Fruit fly (Drosophila melanogaster) whole organism, embryonic: ENCODE data around the gene miple1.
A peak's percentile ranks its signal among the peaks of the same experiment; 100 is the strongest.

ENCODE experiments used
- Atf6 ChIP-seq: fragments of 200-800 bp; sonication (Bioruptor generic); IDR thresholded peaks from 2 replicates; pipeline ENCODE4 v1.3.6; 2022; ENCODE audit warnings: missing biosample characterization, missing genetic modification characterization
- CG11085 ChIP-seq: fragments of 200-800 bp; sonication (Bioruptor generic); IDR thresholded peaks from 2 replicates; pipeline ENCODE4 v1.3.6; 2022; ENCODE audit warnings: missing biosample characterization, missing genetic modification characterization
- CG11504 ChIP-seq: fragments of 200-800 bp; sonication (Bioruptor generic); optimal IDR thresholded peaks from 3 replicates; lab custom pipeline; 2019; ENCODE audit warnings: missing biosample characterization, mild to moderate bottlenecking, missing genetic modification characterization, moderate library complexity
- CG12104 ChIP-seq: fragments of 200-800 bp; sonication (Bioruptor generic); optimal IDR thresholded peaks from 3 replicates; lab custom pipeline; 2016; ENCODE audit warnings: missing biosample characterization, missing genetic modification characterization
- CG12219 ChIP-seq: fragments of 200-800 bp; sonication (Bioruptor generic); optimal IDR thresholded peaks from 3 replicates; lab custom pipeline; 2018; ENCODE audit warnings: missing biosample characterization, mild to moderate bottlenecking, missing genetic modification characterization
- CG12299 ChIP-seq: fragments of 200-800 bp; sonication (Bioruptor generic); optimal IDR thresholded peaks from 2 replicates; lab custom pipeline; 2018; ENCODE audit warnings: missing biosample characterization, mild to moderate bottlenecking, missing genetic modification characterization
- CG13894 ChIP-seq: fragments of 200-800 bp; sonication (Bioruptor generic); optimal IDR thresholded peaks from 3 replicates; lab custom pipeline; 2018; ENCODE audit warnings: missing biosample characterization, mild to moderate bottlenecking, missing genetic modification characterization, moderate library complexity
- CG14014 ChIP-seq: fragments of 200-800 bp; sonication (Bioruptor generic); IDR thresholded peaks from 2 replicates; pipeline ENCODE4 v1.3.6; 2022; ENCODE audit warnings: missing biosample characterization, missing genetic modification characterization
- CG1602 ChIP-seq: fragments of 200-800 bp; sonication (Bioruptor generic); optimal IDR thresholded peaks from 3 replicates; lab custom pipeline; 2016; ENCODE audit warnings: missing biosample characterization, missing genetic modification characterization
- CG17186 ChIP-seq: fragments of 200-800 bp; sonication (Bioruptor generic); optimal IDR thresholded peaks from 3 replicates; lab custom pipeline; 2017; ENCODE audit warnings: missing biosample characterization, missing genetic modification reagents, missing genetic modification characterization
- CG17802 ChIP-seq: fragments of 200-800 bp; sonication (Bioruptor generic); optimal IDR thresholded peaks from 2 replicates; lab custom pipeline; 2018; ENCODE audit warnings: missing biosample characterization, mild to moderate bottlenecking, missing genetic modification characterization, moderate library complexity
- CG17912 ChIP-seq: fragments of 200-800 bp; sonication (Bioruptor generic); optimal IDR thresholded peaks from 2 replicates; lab custom pipeline; 2018; ENCODE audit warnings: missing biosample characterization, mild to moderate bottlenecking, missing genetic modification characterization
- CG32532 ChIP-seq: fragments of 200-800 bp; sonication (Bioruptor generic); IDR thresholded peaks from 2 replicates; pipeline ENCODE4 v1.3.6; 2022; ENCODE audit warnings: missing biosample characterization, missing genetic modification characterization
- CG3995 ChIP-seq: fragments of 200-800 bp; sonication (Bioruptor generic); optimal IDR thresholded peaks from 3 replicates; lab custom pipeline; 2016; ENCODE audit warnings: missing biosample characterization, missing genetic modification characterization
- CG4730 ChIP-seq: fragments of 200-800 bp; sonication (Bioruptor generic); IDR thresholded peaks from 2 replicates; pipeline ENCODE4 v1.3.6; 2022; ENCODE audit warnings: missing biosample characterization, missing genetic modification characterization
- CG5180 ChIP-seq: fragments of 200-800 bp; sonication (Bioruptor generic); optimal IDR thresholded peaks from 3 replicates; lab custom pipeline; 2017; ENCODE audit warnings: missing biosample characterization, missing genetic modification characterization, mild to moderate bottlenecking, moderate library complexity, missing genetic modification reagents
- CG6791 ChIP-seq: fragments of 200-800 bp; sonication (Bioruptor generic); IDR thresholded peaks from 3 replicates; pipeline ENCODE4 v1.3.6; 2022; ENCODE audit warnings: missing biosample characterization, missing genetic modification characterization; ENCODE audit not compliant: partially characterized antibody
- CG7786 ChIP-seq: fragments of 200-800 bp; sonication (Bioruptor generic); optimal IDR thresholded peaks from 2 replicates; lab custom pipeline; 2016; ENCODE audit warnings: missing biosample characterization, missing genetic modification characterization
- CG9817 ChIP-seq: fragments of 200-800 bp; sonication (Bioruptor generic); optimal IDR thresholded peaks from 2 replicates; lab custom pipeline; 2018; ENCODE audit warnings: missing biosample characterization, mild to moderate bottlenecking, missing genetic modification characterization, moderate library complexity
- Doc3 ChIP-seq: fragments of 200-800 bp; sonication (Bioruptor generic); IDR thresholded peaks from 3 replicates; pipeline ENCODE4 v1.3.6; 2022; ENCODE audit warnings: missing biosample characterization, missing genetic modification characterization; ENCODE audit not compliant: partially characterized antibody
- Elba2 ChIP-seq: fragments of 200-800 bp; sonication (Bioruptor generic); optimal IDR thresholded peaks from 3 replicates; lab custom pipeline; 2016; ENCODE audit warnings: missing biosample characterization, missing genetic modification characterization
- H15 ChIP-seq: fragments of 200-800 bp; sonication (Bioruptor generic); IDR thresholded peaks from 3 replicates; pipeline ENCODE4 v1.3.6; 2022; ENCODE audit warnings: missing biosample characterization, missing genetic modification characterization
- NFAT ChIP-seq: fragments of 200-800 bp; sonication (Bioruptor generic); IDR thresholded peaks from 2 replicates; pipeline ENCODE4 v1.3.6; 2022; ENCODE audit warnings: missing biosample characterization, missing genetic modification characterization
- Nf-YB ChIP-seq: fragments of 200-800 bp; sonication (Bioruptor generic); optimal IDR thresholded peaks from 3 replicates; lab custom pipeline; 2019; ENCODE audit warnings: missing biosample characterization, mild to moderate bottlenecking, missing genetic modification characterization, moderate library complexity
- Pdp1 ChIP-seq, 2 experiments: fragments of 200-800 bp; sonication (Bioruptor generic); optimal IDR thresholded peaks; 3 replicates each; lab custom pipeline; 2016; ENCODE audit warnings: missing biosample characterization in 2 of 2, missing genetic modification characterization in 2 of 2, mild to moderate bottlenecking in 1 of 2, moderate library complexity in 1 of 2
- Rfx ChIP-seq: fragments of 200-800 bp; sonication (Bioruptor generic); IDR thresholded peaks from 2 replicates; pipeline ENCODE4 v1.3.6; 2022; ENCODE audit warnings: missing biosample characterization, missing genetic modification characterization
- Scr ChIP-seq: fragments of 200-800 bp; sonication (Bioruptor generic); IDR thresholded peaks from 2 replicates; pipeline ENCODE4 v1.3.6; 2022; ENCODE audit warnings: missing biosample characterization, missing genetic modification characterization; ENCODE audit not compliant: partially characterized antibody
- Sry-δ ChIP-seq: fragments of 200-800 bp; sonication (Bioruptor generic); optimal IDR thresholded peaks from 2 replicates; lab custom pipeline; 2016; ENCODE audit warnings: missing biosample characterization, missing genetic modification characterization
- abd-A ChIP-seq: fragments of 200-800 bp; sonication (Bioruptor generic); optimal IDR thresholded peaks from 3 replicates; lab custom pipeline; 2019; ENCODE audit warnings: missing biosample characterization, mild to moderate bottlenecking, missing genetic modification characterization, moderate library complexity
- ara ChIP-seq: fragments of 200-800 bp; sonication (Bioruptor generic); IDR thresholded peaks from 2 replicates; pipeline ENCODE4 v1.3.6; 2022; ENCODE audit warnings: missing biosample characterization, missing genetic modification characterization
- bcd ChIP-seq: fragments of 200-800 bp; sonication (Bioruptor generic); optimal IDR thresholded peaks from 2 replicates; lab custom pipeline; 2017; ENCODE audit warnings: missing biosample characterization, mild to moderate bottlenecking, missing genetic modification characterization
- cas ChIP-seq: fragments of 200-800 bp; sonication (Bioruptor generic); IDR thresholded peaks from 2 replicates; pipeline ENCODE4 v1.3.6; 2022; ENCODE audit warnings: missing biosample characterization, missing genetic modification characterization
- cato ChIP-seq: fragments of 200-800 bp; sonication (Bioruptor generic); optimal IDR thresholded peaks from 2 replicates; lab custom pipeline; 2016; ENCODE audit warnings: missing biosample characterization, missing genetic modification characterization, borderline replicate concordance
- chif ChIP-seq, 2 experiments: fragments of 200-800 bp; sonication (Bioruptor generic); optimal IDR thresholded peaks; 3 replicates each; lab custom pipeline; 2016; ENCODE audit warnings: missing biosample characterization in 2 of 2, missing genetic modification characterization in 2 of 2
- ci ChIP-seq: fragments of 200-800 bp; sonication (Bioruptor generic); IDR thresholded peaks from 3 replicates; pipeline ENCODE4 v1.3.6; 2022; ENCODE audit warnings: missing biosample characterization, missing genetic modification characterization
- crc ChIP-seq: fragments of 200-800 bp; sonication (Bioruptor generic); optimal IDR thresholded peaks from 2 replicates; lab custom pipeline; 2016; ENCODE audit warnings: missing biosample characterization, missing genetic modification characterization
- exex ChIP-seq: fragments of 200-800 bp; sonication (Bioruptor generic); optimal IDR thresholded peaks from 4 replicates; lab custom pipeline; 2018; ENCODE audit warnings: missing biosample characterization, mild to moderate bottlenecking, missing genetic modification characterization, moderate library complexity
- fd64A ChIP-seq: fragments of 200-800 bp; sonication (Bioruptor generic); optimal IDR thresholded peaks from 3 replicates; lab custom pipeline; 2018; ENCODE audit warnings: missing biosample characterization, mild to moderate bottlenecking, missing genetic modification characterization
- gem ChIP-seq: fragments of 200-800 bp; sonication (Bioruptor generic); optimal IDR thresholded peaks from 2 replicates; lab custom pipeline; 2019; ENCODE audit warnings: missing biosample characterization, mild to moderate bottlenecking, missing genetic modification characterization, moderate library complexity
- ham ChIP-seq: fragments of 200-800 bp; sonication (Bioruptor generic); IDR thresholded peaks from 2 replicates; pipeline ENCODE4 v1.3.6; 2022; ENCODE audit warnings: missing biosample characterization, missing genetic modification characterization
- jing ChIP-seq: fragments of 200-800 bp; sonication (Bioruptor generic); optimal IDR thresholded peaks from 2 replicates; lab custom pipeline; 2018; ENCODE audit warnings: missing biosample characterization, mild to moderate bottlenecking, missing genetic modification characterization
- lab ChIP-seq: fragments of 200-800 bp; sonication (Bioruptor generic); optimal IDR thresholded peaks from 3 replicates; lab custom pipeline; 2017; ENCODE audit warnings: missing biosample characterization, missing genetic modification characterization, mild to moderate bottlenecking, moderate library complexity, missing genetic modification reagents
- lola ChIP-seq, 3 experiments: fragments of >200 bp in 2 of 3; fragments of 200-800 bp in 1 of 3; sonication (Bioruptor generic) in 1 of 3; optimal IDR thresholded peaks; 2 replicates each; lab custom pipeline; 2017 to 2019; ENCODE audit warnings: missing biosample characterization in 3 of 3, missing genetic modification characterization in 3 of 3, mild to moderate bottlenecking in 1 of 3, moderate library complexity in 1 of 3
- pnt ChIP-seq: fragments of 200-800 bp; sonication (Bioruptor generic); optimal IDR thresholded peaks from 3 replicates; lab custom pipeline; 2016; ENCODE audit warnings: missing biosample characterization, missing genetic modification characterization
- seq ChIP-seq: fragments of 200-800 bp; sonication (Bioruptor generic); IDR thresholded peaks from 2 replicates; pipeline ENCODE4 v1.3.6; 2022; ENCODE audit warnings: missing biosample characterization, missing genetic modification characterization
- so ChIP-seq: fragments of 200-800 bp; sonication (Bioruptor generic); IDR thresholded peaks from 3 replicates; pipeline ENCODE4 v1.3.6; 2022; ENCODE audit warnings: missing biosample characterization, missing genetic modification characterization
- sug ChIP-seq: fragments of 200-800 bp; optimal IDR thresholded peaks from 2 replicates; lab custom pipeline; 2019; ENCODE audit warnings: missing biosample characterization, mild to moderate bottlenecking, missing genetic modification characterization, moderate library complexity
- toy ChIP-seq: fragments of 200-800 bp; sonication (Bioruptor generic); IDR thresholded peaks from 2 replicates; pipeline ENCODE4 v1.3.6; 2022; ENCODE audit warnings: missing biosample characterization, missing genetic modification characterization

Gene miple1

DNA sequence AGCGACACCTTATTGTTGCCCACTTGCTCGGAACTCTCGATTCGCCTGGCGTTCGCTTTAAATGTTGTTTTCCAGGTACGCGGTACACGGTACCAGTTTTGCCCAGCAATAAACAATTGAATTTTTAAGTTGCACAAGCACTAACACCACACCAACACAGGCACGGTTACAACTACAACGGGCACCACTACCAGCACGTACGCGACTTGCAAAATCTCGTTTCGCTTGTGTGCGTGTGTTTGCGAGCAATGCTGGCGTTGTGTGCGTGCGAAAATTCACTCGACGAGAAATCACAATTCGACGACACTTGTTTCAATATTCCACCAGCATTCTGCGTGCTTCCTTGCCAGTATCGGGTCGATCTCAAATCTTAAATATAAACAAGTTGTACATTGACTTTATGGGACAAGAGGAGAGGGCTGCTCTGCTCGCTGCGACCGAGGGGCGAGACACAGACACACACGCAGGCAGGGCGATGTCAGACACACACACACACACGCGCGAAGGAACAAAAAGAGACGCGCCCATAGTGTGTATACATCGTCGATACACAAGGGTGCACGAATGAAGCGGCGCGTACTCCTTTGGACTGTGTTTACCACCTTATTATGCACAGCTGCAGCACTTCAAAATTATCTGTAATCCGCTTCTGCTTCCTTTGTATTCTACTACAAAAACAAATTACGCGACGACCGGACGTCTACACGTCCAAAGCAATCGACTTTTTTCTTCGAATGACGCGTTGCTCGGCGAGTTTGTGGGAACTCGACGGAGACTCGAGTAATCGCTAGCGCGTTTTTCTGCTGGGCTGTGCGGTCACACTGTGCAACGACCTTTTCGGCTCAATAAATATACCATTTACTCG lies 52.3 kb downstream of the miple1 start, which contains the start of gene fwd (continued):
- TF ChIP-seq Pdp1 (GFP tag; optimal IDR thresholded peaks at IDR 0.05; lab: Kevin White, UChicago), result peak in 1 of 2 experiments; percentile 82
- TF ChIP-seq so (GFP tag; lab: Robert Waterston, UW), result no peak
- TF ChIP-seq abd-A (tag; lab: Kevin White, UChicago), result no peak
- no peak for TF ChIP-seq pnt
- TF ChIP-seq CG32532, result peak; percentile 36; the same call in 1 of the 2 replicates
- peak; percentile 15 for TF ChIP-seq CG12219 (GFP tag; lab: Kevin White, UChicago)
- TF ChIP-seq Atf6 (GFP tag; lab: Robert Waterston, UW), result peak; percentile 50
- TF ChIP-seq CG12299 (tag; lab: Kevin White, UChicago), result no peak
- TF ChIP-seq CG4730 (GFP tag; lab: Robert Waterston, UW), result no peak
- TF ChIP-seq CG9817 (tag; lab: Kevin White, UChicago), result no peak
- TF ChIP-seq CG14014 (GFP tag; lab: Robert Waterston, UW), result no peak
- TF ChIP-seq bcd, result no peak
- no peak for TF ChIP-seq crc (GFP tag; lab: Kevin White, UChicago)
- TF ChIP-seq lola (GFP tag; optimal IDR thresholded peaks at IDR 0.05; lab: Kevin White, UChicago), result no peak
- TF ChIP-seq sug (tag; lab: Kevin White, UChicago), result peak; percentile 45
- no peak for TF ChIP-seq cas (GFP tag; lab: Robert Waterston, UW)
- peak; percentile 54; the same call in 1 of the 3 replicates for TF ChIP-seq CG6791 (GFP tag; lab: Robert Waterston, UW)
- peak; percentile 72; the same call in 1 of the 3 replicates for TF ChIP-seq ci (GFP tag; lab: Robert Waterston, UW)
- TF ChIP-seq CG11085 (GFP tag; lab: Robert Waterston, UW), result no peak
- no peak for TF ChIP-seq H15 (GFP tag; lab: Robert Waterston, UW)
- TF ChIP-seq ara, result peak; percentile 36; the same call in 1 of the 2 replicates
- no peak for TF ChIP-seq Doc3
- peak; percentile 53 for TF ChIP-seq Sry-δ (GFP tag; lab: Kevin White, UChicago)
- no peak for TF ChIP-seq toy
- TF ChIP-seq exex (tag; lab: Kevin White, UChicago), result no peak
- no peak for TF ChIP-seq cato (GFP tag; lab: Kevin White, UChicago)
- TF ChIP-seq NFAT, result 0 out of 2 replicates have a peak, but pooled peaks have one; percentile 13
- no peak for TF ChIP-seq chif (GFP tag; optimal IDR thresholded peaks at IDR 0.05; lab: Kevin White, UChicago)
- no peak for TF ChIP-seq CG12104 (GFP tag; lab: Kevin White, UChicago)
- TF ChIP-seq CG13894, result peak; percentile 49
- TF ChIP-seq CG1602 (GFP tag; lab: Kevin White, UChicago), result no peak
- TF ChIP-seq CG7786 (GFP tag; lab: Kevin White, UChicago), result peak; percentile 1
- TF ChIP-seq CG3995 (GFP tag; lab: Kevin White, UChicago), result peak; percentile 30
- peak; percentile 34; the same call in 1 of the 2 replicates for TF ChIP-seq Rfx (GFP tag; lab: Robert Waterston, UW)
- TF ChIP-seq CG5180 (GFP tag; lab: Kevin White, UChicago), result no peak
- TF ChIP-seq CG17912, result peak; percentile 6
- TF ChIP-seq CG11504 (tag; lab: Kevin White, UChicago), result no peak
- TF ChIP-seq Nf-YB (GFP tag; lab: Kevin White, UChicago), result peak; percentile 14
- TF ChIP-seq fd64A, result peak; percentile 46
- no peak; the same call in none of the 2 replicates for TF ChIP-seq Scr
- TF ChIP-seq ham (GFP tag; lab: Robert Waterston, UW), result no peak
- TF ChIP-seq gem (tag; lab: Kevin White, UChicago), result no peak
- no peak; the same call in 1 of the 2 replicates for TF ChIP-seq seq (GFP tag; lab: Robert Waterston, UW)
- TF ChIP-seq jing (GFP tag; lab: Kevin White, UChicago), result no peak
- no peak for TF ChIP-seq Elba2
- TF ChIP-seq CG17802 (tag; lab: Kevin White, UChicago), result no peak
- peak; percentile 76 for TF ChIP-seq CG17186
- TF ChIP-seq lab (GFP tag; lab: Kevin White, UChicago), result no peak
